Fruit fly (Drosophila melanogaster) whole organism, embryonic: ENCODE measurements around the gene Gart.

Experiments
- BEAF-32 ChIP-seq: fragments of 200-800 bp; sonication (Bioruptor generic); optimal IDR thresholded peaks from 3 replicates; lab custom pipeline; 2017; ENCODE audit warnings: missing biosample characterization, missing genetic modification characterization, mild to moderate bottlenecking, moderate library complexity, missing genetic modification reagents
- Bdp1 ChIP-seq: fragments of 200-800 bp; sonication (Bioruptor generic); optimal IDR thresholded peaks from 3 replicates; lab custom pipeline; 2016; ENCODE audit warnings: missing biosample characterization, missing genetic modification characterization
- CG10267 ChIP-seq: fragments of 200-800 bp; sonication (Bioruptor generic); optimal IDR thresholded peaks from 2 replicates; lab custom pipeline; 2018; ENCODE audit warnings: missing biosample characterization, mild to moderate bottlenecking, missing genetic modification characterization, moderate library complexity
- CG10321 ChIP-seq: fragments of 200-800 bp; sonication (Bioruptor generic); IDR thresholded peaks from 2 replicates; pipeline ENCODE4 v1.3.6; 2022; ENCODE audit warnings: missing biosample characterization, missing genetic modification characterization
- CG10959 ChIP-seq: fragments of 200-800 bp; sonication (Bioruptor generic); IDR thresholded peaks from 2 replicates; pipeline ENCODE4 v1.3.6; 2022; ENCODE audit warnings: missing biosample characterization, missing genetic modification characterization
- CG12391 ChIP-seq: fragments of 200-800 bp; sonication (Bioruptor generic); optimal IDR thresholded peaks from 3 replicates; lab custom pipeline; 2018; ENCODE audit warnings: missing biosample characterization, mild to moderate bottlenecking, missing genetic modification characterization, moderate library complexity
- CG12769 ChIP-seq: fragments of 200-800 bp; sonication (Bioruptor generic); optimal IDR thresholded peaks from 2 replicates; lab custom pipeline; 2019; ENCODE audit warnings: missing biosample characterization, mild to moderate bottlenecking, missing genetic modification characterization, moderate library complexity
- CG13123 ChIP-seq: fragments of 200-800 bp; sonication (Bioruptor generic); optimal IDR thresholded peaks from 2 replicates; lab custom pipeline; 2016; ENCODE audit warnings: missing biosample characterization, missing genetic modification characterization
- CG13894 ChIP-seq: fragments of 200-800 bp; sonication (Bioruptor generic); optimal IDR thresholded peaks from 3 replicates; lab custom pipeline; 2018; ENCODE audit warnings: missing biosample characterization, mild to moderate bottlenecking, missing genetic modification characterization, moderate library complexity
- CG16813 ChIP-seq: fragments of 200-800 bp; sonication (Bioruptor generic); IDR thresholded peaks from 3 replicates; pipeline ENCODE4 v1.3.6; 2022; ENCODE audit warnings: missing biosample characterization, missing genetic modification characterization; ENCODE audit not compliant: partially characterized antibody
- CG17568 ChIP-seq: fragments of 200-800 bp; sonication (Bioruptor generic); optimal IDR thresholded peaks from 2 replicates; lab custom pipeline; 2018; ENCODE audit warnings: missing biosample characterization, mild to moderate bottlenecking, missing genetic modification characterization, moderate library complexity
- CG18262 ChIP-seq: fragments of 200-800 bp; optimal IDR thresholded peaks from 3 replicates; lab custom pipeline; 2019; ENCODE audit warnings: missing biosample characterization, mild to moderate bottlenecking, missing genetic modification characterization, moderate library complexity
- CG2199 ChIP-seq: fragments of 200-800 bp; sonication (Bioruptor generic); IDR thresholded peaks from 3 replicates; pipeline ENCODE4 v1.3.6; 2022; ENCODE audit warnings: missing biosample characterization, missing genetic modification characterization
- CG34422 ChIP-seq: fragments of 200-800 bp; sonication (Bioruptor generic); IDR thresholded peaks from 3 replicates; pipeline ENCODE4 v1.3.6; 2022; ENCODE audit warnings: missing biosample characterization, missing genetic modification characterization
- CG4424 ChIP-seq: fragments of 200-800 bp; sonication (Bioruptor generic); optimal IDR thresholded peaks from 3 replicates; lab custom pipeline; 2016; ENCODE audit warnings: missing biosample characterization, missing genetic modification characterization
- CG7786 ChIP-seq: fragments of 200-800 bp; sonication (Bioruptor generic); optimal IDR thresholded peaks from 2 replicates; lab custom pipeline; 2016; ENCODE audit warnings: missing biosample characterization, missing genetic modification characterization
- CG8924 ChIP-seq: fragments of 200-800 bp; optimal IDR thresholded peaks from 3 replicates; lab custom pipeline; 2019; ENCODE audit warnings: missing biosample characterization, mild to moderate bottlenecking, missing genetic modification characterization, moderate library complexity
- CG9609 ChIP-seq: fragments of 200-800 bp; sonication (Bioruptor generic); optimal IDR thresholded peaks from 3 replicates; lab custom pipeline; 2016; ENCODE audit warnings: missing biosample characterization, missing genetic modification characterization
- CTCF ChIP-seq: fragments of 200-800 bp; sonication (Bioruptor generic); optimal IDR thresholded peaks from 2 replicates; lab custom pipeline; 2017; ENCODE audit warnings: missing biosample characterization, mild to moderate bottlenecking, missing genetic modification characterization, moderate library complexity
- CkIIα-i1 ChIP-seq: fragments of 200-800 bp; sonication (Bioruptor generic); IDR thresholded peaks from 2 replicates; pipeline ENCODE4 v1.3.6; 2022; ENCODE audit warnings: missing biosample characterization, missing genetic modification characterization
- D19B ChIP-seq: fragments of 200-800 bp; sonication (Bioruptor generic); optimal IDR thresholded peaks from 2 replicates; lab custom pipeline; 2017; ENCODE audit warnings: missing biosample characterization, mild to moderate bottlenecking, missing genetic modification characterization
- Dfd ChIP-seq, 2 experiments: fragments of >200 bp; optimal IDR thresholded peaks; 2 replicates each; lab custom pipeline; 2017; ENCODE audit warnings: missing biosample characterization in 2 of 2, missing genetic modification characterization in 2 of 2
- Lim3 ChIP-seq: fragments of 200-800 bp; sonication (Bioruptor generic); IDR thresholded peaks from 2 replicates; pipeline ENCODE4 v1.3.6; 2022; ENCODE audit warnings: missing biosample characterization, missing genetic modification characterization
- Oaz ChIP-seq: fragments of 200-800 bp; sonication (Bioruptor generic); IDR thresholded peaks from 2 replicates; pipeline ENCODE4 v1.3.6; 2022; ENCODE audit warnings: missing biosample characterization, missing genetic modification characterization
- Pdp1 ChIP-seq, 2 experiments: fragments of 200-800 bp; sonication (Bioruptor generic); optimal IDR thresholded peaks; 3 replicates each; lab custom pipeline; 2016; ENCODE audit warnings: missing biosample characterization in 2 of 2, missing genetic modification characterization in 2 of 2, mild to moderate bottlenecking in 1 of 2, moderate library complexity in 1 of 2
- Rfx ChIP-seq: fragments of 200-800 bp; sonication (Bioruptor generic); IDR thresholded peaks from 2 replicates; pipeline ENCODE4 v1.3.6; 2022; ENCODE audit warnings: missing biosample characterization, missing genetic modification characterization
- Stat92E ChIP-seq, 3 experiments: fragments of >200 bp in 2 of 3; fragments of 200-800 bp in 1 of 3; sonication (Bioruptor generic) in 1 of 3; optimal IDR thresholded peaks; 2 replicates each; lab custom pipeline; 2017 to 2019; ENCODE audit warnings: missing biosample characterization in 3 of 3, missing genetic modification characterization in 3 of 3, mild to moderate bottlenecking in 1 of 3, moderate library complexity in 1 of 3
- bbx ChIP-seq: fragments of 200-800 bp; sonication (Bioruptor generic); IDR thresholded peaks from 2 replicates; pipeline ENCODE4 v1.3.6; 2022; ENCODE audit warnings: missing biosample characterization, missing genetic modification characterization; ENCODE audit not compliant: partially characterized antibody
- chif ChIP-seq, 2 experiments: fragments of 200-800 bp; sonication (Bioruptor generic); optimal IDR thresholded peaks; 3 replicates each; lab custom pipeline; 2016; ENCODE audit warnings: missing biosample characterization in 2 of 2, missing genetic modification characterization in 2 of 2
- eve ChIP-seq, 2 experiments: fragments of >200 bp; optimal IDR thresholded peaks; 2 replicates each; lab custom pipeline; 2017; ENCODE audit warnings: missing biosample characterization in 2 of 2, missing genetic modification characterization in 2 of 2
- exex ChIP-seq: fragments of 200-800 bp; sonication (Bioruptor generic); optimal IDR thresholded peaks from 4 replicates; lab custom pipeline; 2018; ENCODE audit warnings: missing biosample characterization, mild to moderate bottlenecking, missing genetic modification characterization, moderate library complexity
- fd3F ChIP-seq: fragments of 200-800 bp; sonication (Bioruptor generic); optimal IDR thresholded peaks from 2 replicates; lab custom pipeline; 2018; ENCODE audit warnings: missing biosample characterization, mild to moderate bottlenecking, missing genetic modification characterization, moderate library complexity
- fd64A ChIP-seq: fragments of 200-800 bp; sonication (Bioruptor generic); optimal IDR thresholded peaks from 3 replicates; lab custom pipeline; 2018; ENCODE audit warnings: missing biosample characterization, mild to moderate bottlenecking, missing genetic modification characterization
- fd96Cb ChIP-seq: fragments of 200-800 bp; sonication (Bioruptor generic); optimal IDR thresholded peaks from 2 replicates; lab custom pipeline; 2018; ENCODE audit warnings: missing biosample characterization, mild to moderate bottlenecking, missing genetic modification characterization, moderate library complexity
- fru ChIP-seq: fragments of >200 bp; optimal IDR thresholded peaks from 2 replicates; lab custom pipeline; 2017
- her ChIP-seq: fragments of 200-800 bp; sonication (Bioruptor generic); optimal IDR thresholded peaks from 2 replicates; lab custom pipeline; 2016; ENCODE audit warnings: missing biosample characterization, missing genetic modification characterization
- insv ChIP-seq, 2 experiments: fragments of 200-800 bp; sonication (Bioruptor generic); optimal IDR thresholded peaks; 3 replicates each; lab custom pipeline; 2016 to 2018; ENCODE audit warnings: missing biosample characterization in 2 of 2, missing genetic modification characterization in 2 of 2
- kah ChIP-seq: fragments of 200-800 bp; sonication (Bioruptor generic); optimal IDR thresholded peaks from 2 replicates; lab custom pipeline; 2018; ENCODE audit warnings: missing biosample characterization, mild to moderate bottlenecking, missing genetic modification characterization
- knrl ChIP-seq: fragments of 200-800 bp; sonication (Bioruptor generic); IDR thresholded peaks from 3 replicates; pipeline ENCODE4 v1.3.6; 2022; ENCODE audit warnings: missing biosample characterization, missing genetic modification characterization; ENCODE audit not compliant: partially characterized antibody
- lov ChIP-seq, 2 experiments: fragments of 200-800 bp in 1 of 2; fragments of >200 bp in 1 of 2; sonication (Bioruptor generic) in 1 of 2; IDR thresholded peaks in 1 of 2; optimal IDR thresholded peaks in 1 of 2; 2 replicates in 1 of 2; 3 replicates in 1 of 2; pipeline versions ENCODE4 v1.3.6 to Lab custom; 2017 to 2022; ENCODE audit warnings: missing biosample characterization in 1 of 2, missing genetic modification characterization in 1 of 2
- mld ChIP-seq: fragments of 200-800 bp; sonication (Bioruptor generic); IDR thresholded peaks from 3 replicates; pipeline ENCODE4 v1.3.6; 2022; ENCODE audit warnings: missing biosample characterization, missing genetic modification characterization; ENCODE audit not compliant: partially characterized antibody
- oc ChIP-seq: fragments of 200-800 bp; sonication (Bioruptor generic); optimal IDR thresholded peaks from 2 replicates; lab custom pipeline; 2018; ENCODE audit warnings: missing biosample characterization, mild to moderate bottlenecking, missing genetic modification characterization, moderate library complexity
- pb ChIP-seq: fragments of 200-800 bp; sonication (Bioruptor generic); optimal IDR thresholded peaks from 3 replicates; lab custom pipeline; 2016; ENCODE audit warnings: missing biosample characterization, missing genetic modification characterization
- ro ChIP-seq: fragments of 200-800 bp; sonication (Bioruptor generic); IDR thresholded peaks from 2 replicates; pipeline ENCODE4 v1.3.6; 2022; ENCODE audit warnings: missing biosample characterization, missing genetic modification characterization
- row ChIP-seq: fragments of 200-800 bp; sonication (Bioruptor generic); IDR thresholded peaks from 3 replicates; pipeline ENCODE4 v1.3.6; 2022; ENCODE audit warnings: missing biosample characterization, missing genetic modification characterization
- salm ChIP-seq: fragments of 200-800 bp; sonication (Bioruptor generic); optimal IDR thresholded peaks from 2 replicates; lab custom pipeline; 2018; ENCODE audit warnings: missing biosample characterization, mild to moderate bottlenecking, missing genetic modification characterization
- tap ChIP-seq: fragments of 200-800 bp; optimal IDR thresholded peaks from 3 replicates; lab custom pipeline; 2019; ENCODE audit warnings: missing biosample characterization, mild to moderate bottlenecking, missing genetic modification characterization, moderate library complexity
- tio ChIP-seq: fragments of 200-800 bp; sonication (Bioruptor generic); optimal IDR thresholded peaks from 2 replicates; lab custom pipeline; 2017; ENCODE audit warnings: missing biosample characterization, missing genetic modification characterization, inconsistent platforms
- tna ChIP-seq: fragments of 200-800 bp; sonication (Bioruptor generic); IDR thresholded peaks from 2 replicates; pipeline ENCODE4 v1.3.6; 2022; ENCODE audit warnings: missing biosample characterization, missing genetic modification characterization; ENCODE audit not compliant: partially characterized antibody
- zen2 ChIP-seq: fragments of 200-800 bp; sonication (Bioruptor generic); IDR thresholded peaks from 3 replicates; pipeline ENCODE4 v1.3.6; 2022; ENCODE audit warnings: missing biosample characterization, missing genetic modification characterization; ENCODE audit not compliant: partially characterized antibody

The Gart gene

DNA sequence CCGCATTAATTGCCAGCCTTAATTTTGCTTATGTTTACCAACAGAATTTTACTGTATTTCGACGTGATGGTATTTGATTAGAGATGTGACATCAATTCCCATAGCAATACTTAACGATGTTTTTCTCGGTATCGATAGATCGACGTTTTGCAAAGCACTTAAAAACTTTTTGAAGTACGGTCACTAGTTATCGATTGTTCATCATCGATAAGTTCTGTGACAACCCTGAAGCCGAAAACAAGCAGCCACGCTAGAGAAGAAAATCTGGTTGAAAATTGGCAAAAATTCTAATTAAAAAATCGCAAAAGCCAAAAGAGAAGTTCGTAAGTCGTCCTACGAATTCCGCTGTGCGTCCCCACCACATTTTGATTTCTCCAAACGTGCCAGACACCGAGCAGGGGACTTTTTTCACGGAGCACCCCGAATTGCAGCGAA, 8.8 kb upstream of the Gart start, which contains the start of the genes Rab30 and Caper (continued):
- TF ChIP-seq Stat92E (GFP tag; optimal IDR thresholded peaks at IDR 0.05; lab: Kevin White, UChicago) (no peak), tna (GFP tag; lab: Robert Waterston, UW) (peak; percentile 96), CG34422 (GFP tag; lab: Robert Waterston, UW) (peak; percentile 57; the same call in 2 of the 3 replicates), Pdp1 (GFP tag; optimal IDR thresholded peaks at IDR 0.05; lab: Kevin White, UChicago) (peak; percentile 54 to 63), lov (optimal IDR thresholded peaks at IDR 0.05; lab: Kevin White, UChicago) (no peak), lov (GFP tag; IDR thresholded peaks at IDR 0.05; lab: Robert Waterston, UW) (no peak), salm (tag; lab: Kevin White, UChicago) (peak; percentile 19), CG10321 (no peak), chif (GFP tag; optimal IDR thresholded peaks at IDR 0.05; lab: Kevin White, UChicago) (peak; percentile 37 to 45), knrl (peak; percentile 99), CkIIα-i1 (no peak), CG2199 (GFP tag; lab: Robert Waterston, UW) (no peak), CG18262 (tag; lab: Kevin White, UChicago) (peak; percentile 9), fd64A (no peak), Rfx (GFP tag; lab: Robert Waterston, UW) (peak; percentile 83), tap (tag; lab: Kevin White, UChicago) (no peak), oc (tag; lab: Kevin White, UChicago) (no peak), ro (GFP tag; lab: Robert Waterston, UW) (no peak), zen2 (GFP tag; lab: Robert Waterston, UW) (peak; percentile 99), Dfd (GFP tag; optimal IDR thresholded peaks at IDR 0.05; lab: Kevin White, UChicago) (no peak), CG8924 (tag; lab: Kevin White, UChicago) (peak; percentile 55), mld (GFP tag; lab: Robert Waterston, UW) (peak; percentile 99), CG12391 (tag; lab: Kevin White, UChicago) (peak; percentile 65), her (GFP tag; lab: Kevin White, UChicago) (peak; percentile 68), pb (GFP tag; lab: Kevin White, UChicago) (peak; percentile 5), kah (GFP tag; lab: Kevin White, UChicago) (no peak), row (peak; percentile 72), CG10267 (tag; lab: Kevin White, UChicago) (peak; percentile 71), CG9609 (GFP tag; lab: Kevin White, UChicago) (peak; percentile 60), eve (GFP tag; optimal IDR thresholded peaks at IDR 0.05; lab: Kevin White, UChicago) (no peak), fd96Cb (tag; lab: Kevin White, UChicago) (no peak), Oaz (GFP tag; lab: Robert Waterston, UW) (no peak), bbx (GFP tag; lab: Robert Waterston, UW) (peak; percentile 99), tio (no peak), CTCF (peak; percentile 42), CG10959 (no peak), CG13894 (tag; lab: Kevin White, UChicago) (peak; percentile 70), CG7786 (peak; percentile 43), CG17568 (GFP tag; lab: Kevin White, UChicago) (peak; percentile 13), Bdp1 (GFP tag; lab: Kevin White, UChicago) (no peak), D19B (GFP tag; lab: Kevin White, UChicago) (no peak), BEAF-32 (GFP tag; lab: Kevin White, UChicago) (peak; percentile 99), fru (lab: Kevin White, UChicago) (no peak), exex (tag; lab: Kevin White, UChicago) (peak; percentile 23), fd3F (GFP tag; lab: Kevin White, UChicago) (no peak), insv (GFP tag; optimal IDR thresholded peaks at IDR 0.05; lab: Kevin White, UChicago) (peak in 1 of 2 experiments; percentile 80), CG13123 (GFP tag; lab: Kevin White, UChicago) (no peak), CG12769 (tag; lab: Kevin White, UChicago) (peak; percentile 70), Lim3 (GFP tag; lab: Robert Waterston, UW) (no peak), CG16813 (peak; percentile 98), CG4424 (GFP tag; lab: Kevin White, UChicago) (peak; percentile 45)
